Worm (Caenorhabditis elegans) whole organism, L3 larva: ENCODE measurements around the gene ugt-13.

Experiments used
- ama-1 ChIP-seq: fragments of 150-350 bp; optimal IDR thresholded peaks from 2 replicates; lab custom pipeline; 2018
- ceh-28 ChIP-seq: fragments of 150-350 bp; optimal IDR thresholded peaks from 2 replicates; lab custom pipeline; 2014; ENCODE audit warnings: missing biosample characterization, missing genetic modification reagents, missing genetic modification characterization
- elt-1 ChIP-seq: fragments of 150-350 bp; optimal IDR thresholded peaks from 2 replicates; lab custom pipeline; 2014; ENCODE audit warnings: missing biosample characterization, missing genetic modification characterization
- nhr-77 ChIP-seq: fragments of 150-350 bp; optimal IDR thresholded peaks from 2 replicates; lab custom pipeline; 2014; ENCODE audit warnings: missing biosample characterization, missing genetic modification characterization
- skn-1 ChIP-seq: fragments of 150-350 bp; optimal IDR thresholded peaks from 2 replicates; lab custom pipeline; 2014; ENCODE audit warnings: missing biosample characterization, missing genetic modification characterization
- snpc-4 ChIP-seq: fragments of 150-350 bp; optimal IDR thresholded peaks from 2 replicates; lab custom pipeline; 2014; ENCODE audit warnings: missing biosample characterization, missing genetic modification characterization
- unc-39 ChIP-seq: sonication (generic microtip); optimal IDR thresholded peaks from 4 replicates; lab custom pipeline; 2017; ENCODE audit warnings: missing biosample characterization, missing genetic modification characterization

DNA sequence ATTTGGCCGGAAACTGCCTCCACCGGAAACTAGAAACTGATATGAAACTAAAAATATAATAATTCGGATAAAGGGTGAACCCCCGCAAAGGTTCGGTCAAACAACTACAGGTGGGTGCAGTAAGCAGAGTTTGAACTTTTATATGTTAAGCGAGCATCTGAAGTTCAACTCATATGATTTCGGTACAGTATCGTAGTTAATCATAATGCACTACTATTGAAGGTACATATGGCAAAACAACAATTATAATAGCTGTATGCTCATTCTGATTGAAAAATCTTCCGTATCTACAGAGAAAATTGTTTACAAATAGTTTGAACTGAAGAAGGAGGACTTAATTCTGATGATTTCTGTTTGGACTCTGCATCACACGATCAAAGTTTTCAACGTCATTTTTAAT lies 24.6 kb downstream of the ugt-13 start:
- TF ChIP-seq ama-1 (lab: Kevin White, UChicago), result no peak
- no peak for TF ChIP-seq unc-39 (tag; lab: Kevin White, UChicago)
- no peak for TF ChIP-seq skn-1 (tag; lab: Kevin White, UChicago)
- TF ChIP-seq elt-1 (tag; lab: Kevin White, UChicago), result no peak
- no peak for TF ChIP-seq snpc-4 (tag; lab: Kevin White, UChicago)
- no peak for TF ChIP-seq ceh-28 (tag; lab: Kevin White, UChicago)
- no peak for TF ChIP-seq nhr-77
